Fruit fly (Drosophila melanogaster): ENCODE data around the gene Rrp5.

- no peak for TF ChIP-seq CG34367 (tag; optimal IDR thresholded peaks at IDR 0.05)
- TF ChIP-seq gl (tag; optimal IDR thresholded peaks at IDR 0.05): no peak
- TF ChIP-seq CG17806 (tag; optimal IDR thresholded peaks at IDR 0.05): no peak
- TF ChIP-seq CG8159 (tag; optimal IDR thresholded peaks at IDR 0.05): no peak
- peak; percentile 86 for TF ChIP-seq EcR (GFP tag; optimal IDR thresholded peaks at IDR 0.05)
- no peak for TF ChIP-seq fd96Ca (GFP tag; IDR thresholded peaks at IDR 0.05)
- peak; percentile 12 for TF ChIP-seq CG13204 (GFP tag; optimal IDR thresholded peaks at IDR 0.05)
- no peak for TF ChIP-seq CG15710 (tag; optimal IDR thresholded peaks at IDR 0.05)
- TF ChIP-seq CG14655 (GFP tag; optimal IDR thresholded peaks at IDR 0.05): no peak
- no peak for TF ChIP-seq Pif1A (GFP tag; optimal IDR thresholded peaks at IDR 0.05)
- no peak for TF ChIP-seq CG32121 (GFP tag; IDR thresholded peaks at IDR 0.05)
- no peak for TF ChIP-seq Snoo (tag; optimal IDR thresholded peaks at IDR 0.05)
- no peak for TF ChIP-seq Pif1B (GFP tag; optimal IDR thresholded peaks at IDR 0.05)
Measured at dm6 chr3R:24299148-24299547, 34.0 kb downstream of the Rrp5 start.

Measured in whole organism, pupa.